Worm (Caenorhabditis elegans): ENCODE measurements around the gene cat-4.

cat-4 gene

DNA sequence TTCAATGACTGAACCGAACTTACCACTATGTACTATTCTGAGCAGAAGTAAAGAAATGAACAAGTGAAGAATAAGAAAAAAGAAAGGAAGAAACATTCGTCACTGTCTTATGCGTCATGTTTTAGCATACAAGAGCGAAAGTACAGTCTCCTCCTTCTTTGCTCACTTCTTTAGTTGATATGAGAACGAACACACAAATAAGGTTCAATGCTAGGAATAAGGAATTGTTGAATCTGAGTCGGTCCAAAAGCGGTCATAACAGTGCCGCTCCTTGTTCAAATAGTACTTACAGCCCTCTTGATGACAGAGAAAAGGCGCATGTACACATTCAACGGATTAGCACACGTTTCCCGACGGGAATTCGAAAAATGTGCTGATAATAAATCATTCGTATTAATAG, 25.6 kb upstream of the cat-4 start, which contains the start of gene F25D1.8:
Gene F25D1.8, plus strand, starts transcription at position 301 of the 400 bp plus-strand sequence.
- TF ChIP-seq nhr-11 (tag; optimal IDR thresholded peaks at IDR 0.05) (no peak), hlh-6 (tag; optimal IDR thresholded peaks at IDR 0.05) (no peak), fax-1 (tag; optimal IDR thresholded peaks at IDR 0.05) (no peak), sdc-2 (tag; optimal IDR thresholded peaks at IDR 0.05) (no peak), npax-4 (tag; optimal IDR thresholded peaks at IDR 0.05) (no peak), dmd-4 (tag; optimal IDR thresholded peaks at IDR 0.05; ENCODE audit: borderline replicate concordance) (no peak), unc-55 (GFP tag; optimal IDR thresholded peaks at IDR 0.05) (no peak), lim-6 (tag; optimal IDR thresholded peaks at IDR 0.05) (no peak), rnt-1 (tag; optimal IDR thresholded peaks at IDR 0.05) (no peak), pha-2 (tag; optimal IDR thresholded peaks at IDR 0.05) (no peak), lin-11 (tag; optimal IDR thresholded peaks at IDR 0.05) (no peak), T23F11.4 (GFP tag; optimal IDR thresholded peaks at IDR 0.05) (no peak), pqm-1 (tag; optimal IDR thresholded peaks at IDR 0.05) (no peak), hlh-30 (tag; optimal IDR thresholded peaks at IDR 0.05; ENCODE audit: insufficient read depth) (no peak)

DNA sequence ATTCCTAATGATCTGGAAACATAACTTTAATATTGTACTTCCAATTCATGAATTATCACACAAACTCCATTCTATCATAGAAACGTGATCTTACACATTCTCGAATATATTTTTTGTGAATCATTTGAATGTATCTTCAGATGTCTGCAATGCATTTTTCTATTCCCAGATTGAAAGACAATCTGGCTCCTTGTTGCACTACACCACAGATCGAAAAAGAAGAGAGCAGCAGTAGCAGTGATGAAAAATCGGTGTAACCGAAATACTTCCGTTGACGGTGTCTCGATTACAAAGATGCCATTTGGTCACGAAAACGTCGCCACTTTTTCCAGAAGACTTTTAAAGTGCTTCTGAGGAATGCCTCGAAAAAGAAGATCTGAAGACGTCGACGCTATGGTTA, 24.7 kb upstream of the cat-4 start, which contains the start of gene degt-1:
Gene degt-1, plus strand, starts transcription at position 301 of the 400 bp plus-strand sequence.
- TF ChIP-seq lin-11 (tag; optimal IDR thresholded peaks at IDR 0.05) (no peak), npax-4 (tag; optimal IDR thresholded peaks at IDR 0.05) (no peak), hlh-30 (tag; optimal IDR thresholded peaks at IDR 0.05; ENCODE audit: insufficient read depth) (no peak), ceh-18 (tag; optimal IDR thresholded peaks at IDR 0.05) (no peak), pros-1 (tag; optimal IDR thresholded peaks at IDR 0.05) (no peak), dve-1 (tag; optimal IDR thresholded peaks at IDR 0.05) (no peak), nfya-1 (tag; optimal IDR thresholded peaks at IDR 0.05) (no peak), pha-2 (tag; optimal IDR thresholded peaks at IDR 0.05) (no peak), ama-1 (optimal IDR thresholded peaks at IDR 0.05) (no peak), syd-9 (tag; optimal IDR thresholded peaks at IDR 0.05) (no peak), unc-86 (tag; optimal IDR thresholded peaks at IDR 0.05) (no peak)

DNA sequence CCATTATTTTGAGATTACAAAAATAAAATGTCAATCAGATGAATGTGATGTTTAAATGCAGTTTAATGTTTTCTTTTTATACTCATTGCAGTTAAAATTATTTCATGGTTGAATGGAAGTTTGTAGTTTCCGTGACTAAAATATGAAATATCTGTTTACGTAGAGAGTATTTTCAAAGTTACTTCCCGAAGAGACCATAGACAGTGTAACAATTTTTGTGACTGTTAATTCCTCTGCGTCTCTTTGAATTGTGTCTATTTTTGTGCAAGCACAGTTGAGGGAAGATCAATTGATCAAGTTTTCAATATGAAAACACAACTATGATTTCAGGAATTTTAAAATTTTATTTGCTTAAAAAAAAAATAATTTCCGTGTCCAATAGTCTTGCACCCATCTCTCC, 17.9 kb upstream of the cat-4 start, which contains the start of gene F25D1.5:
Gene F25D1.5, minus strand, starts transcription at position 35 of the 400 bp plus-strand sequence.
- TF ChIP-seq nhr-11 (tag; optimal IDR thresholded peaks at IDR 0.05), result no peak
- no peak for TF ChIP-seq ceh-18 (tag; optimal IDR thresholded peaks at IDR 0.05)
- TF ChIP-seq hlh-8 (tag; optimal IDR thresholded peaks at IDR 0.05), result no peak
- no peak for TF ChIP-seq pha-4 (tag; optimal IDR thresholded peaks at IDR 0.05)
- no peak for TF ChIP-seq Y22D7AL.16 (tag; optimal IDR thresholded peaks at IDR 0.05)
- no peak for TF ChIP-seq pqm-1 (tag; optimal IDR thresholded peaks at IDR 0.05)
- no peak for TF ChIP-seq nhr-232 (tag; optimal IDR thresholded peaks at IDR 0.05)
- no peak for TF ChIP-seq fkh-6 (tag; optimal IDR thresholded peaks at IDR 0.05)
- no peak for TF ChIP-seq hlh-30 (tag; optimal IDR thresholded peaks at IDR 0.05; ENCODE audit: insufficient read depth)
- TF ChIP-seq odd-2 (tag; optimal IDR thresholded peaks at IDR 0.05), result no peak
- no peak for TF ChIP-seq pha-2 (tag; optimal IDR thresholded peaks at IDR 0.05)

DNA sequence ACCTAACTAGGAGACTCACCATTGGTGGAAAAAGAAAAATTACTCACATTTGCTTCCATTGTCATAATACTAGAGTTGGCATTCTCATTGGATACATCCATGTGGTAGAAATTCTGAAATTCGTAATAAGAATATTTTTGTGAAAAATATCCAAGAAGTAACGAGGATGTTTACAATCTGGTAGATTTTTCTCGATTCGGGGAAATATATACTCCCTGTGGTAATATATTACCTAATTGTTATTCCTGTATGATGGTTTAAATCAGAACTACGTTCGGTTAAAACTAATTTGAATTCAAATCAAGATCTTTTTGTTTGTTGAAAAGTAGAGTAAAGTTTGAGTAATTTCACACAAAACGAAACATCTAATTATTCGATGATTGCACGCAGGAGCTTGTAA, 15.7 kb upstream of the cat-4 start, which contains the start of gene srd-34:
Gene srd-34, minus strand, starts transcription at position 101 of the 400 bp plus-strand sequence.
- TF ChIP-seq pax-1 (tag; optimal IDR thresholded peaks at IDR 0.05), result no peak
- TF ChIP-seq ceh-31 (tag; optimal IDR thresholded peaks at IDR 0.05), result no peak
- no peak for TF ChIP-seq pag-3 (tag; optimal IDR thresholded peaks at IDR 0.05; ENCODE audit: borderline replicate concordance)
- TF ChIP-seq T23F11.4 (GFP tag; optimal IDR thresholded peaks at IDR 0.05), result no peak
- no peak for TF ChIP-seq eyg-1 (tag; optimal IDR thresholded peaks at IDR 0.05)
- TF ChIP-seq ceh-19 (GFP tag; optimal IDR thresholded peaks at IDR 0.05), result no peak
- no peak for TF ChIP-seq nfya-1 (tag; optimal IDR thresholded peaks at IDR 0.05)
- no peak for TF ChIP-seq hlh-13 (GFP tag; optimal IDR thresholded peaks at IDR 0.05)
- TF ChIP-seq C38D4.7 (GFP tag; optimal IDR thresholded peaks at IDR 0.05), result no peak
- no peak for TF ChIP-seq ceh-9 (tag; optimal IDR thresholded peaks at IDR 0.05)
- no peak for TF ChIP-seq F13H6.1 (tag; optimal IDR thresholded peaks at IDR 0.05)
- TF ChIP-seq fkh-10 (GFP tag; optimal IDR thresholded peaks at IDR 0.05), result no peak
- TF ChIP-seq npax-4 (tag; optimal IDR thresholded peaks at IDR 0.05), result no peak
- no peak for TF ChIP-seq hlh-6 (tag; optimal IDR thresholded peaks at IDR 0.05)
- TF ChIP-seq nhr-232 (tag; optimal IDR thresholded peaks at IDR 0.05), result no peak
- no peak for TF ChIP-seq ahr-1 (tag; optimal IDR thresholded peaks at IDR 0.05)

Measured in whole organism, late embryonic.